Worm (Caenorhabditis elegans): ENCODE data around the gene T05C12.4.

The T05C12.4 gene

ce11 chrII:8162120-8162648 is 18.0 kb downstream of the T05C12.4 start, which contains the start of the genes emb-27 and rrf-3:
emb-27 (minus strand) TSS chrII:8162170.
rrf-3 (plus strand) TSS chrII:8162465.
- TF ChIP-seq skn-1 (tag; optimal IDR thresholded peaks at IDR 0.05) (no peak), unc-39 (tag; optimal IDR thresholded peaks at IDR 0.05) (no peak), lsy-2 (tag; optimal IDR thresholded peaks at IDR 0.05) (peak; percentile 15 to 78), gmeb-1 (tag; optimal IDR thresholded peaks at IDR 0.05) (no peak), snpc-4 (tag; optimal IDR thresholded peaks at IDR 0.05) (no peak), Y55F3AM.14 (GFP tag; optimal IDR thresholded peaks at IDR 0.05) (no peak), lin-39 (tag; optimal IDR thresholded peaks at IDR 0.05) (no peak), ztf-11 (tag; optimal IDR thresholded peaks at IDR 0.05) (no peak), peb-1 (tag; optimal IDR thresholded peaks at IDR 0.05) (no peak), C34F6.9 (tag; optimal IDR thresholded peaks at IDR 0.05) (peak; percentile 92), sem-4 (tag; optimal IDR thresholded peaks at IDR 0.05) (no peak), nhr-21 (tag; optimal IDR thresholded peaks at IDR 0.05) (no peak), nhr-129 (tag; optimal IDR thresholded peaks at IDR 0.05) (peak; percentile 49), mdl-1 (tag; optimal IDR thresholded peaks at IDR 0.05) (no peak), nhr-237 (tag; optimal IDR thresholded peaks at IDR 0.05) (no peak), ztf-1 (GFP tag; conservative IDR thresholded peaks at IDR 0.05) (no peak), ama-1 (optimal IDR thresholded peaks at IDR 0.05) (no peak), nhr-12 (tag; optimal IDR thresholded peaks at IDR 0.05) (no peak), fos-1 (tag; optimal IDR thresholded peaks at IDR 0.05) (peak; percentile 22)

DNA sequence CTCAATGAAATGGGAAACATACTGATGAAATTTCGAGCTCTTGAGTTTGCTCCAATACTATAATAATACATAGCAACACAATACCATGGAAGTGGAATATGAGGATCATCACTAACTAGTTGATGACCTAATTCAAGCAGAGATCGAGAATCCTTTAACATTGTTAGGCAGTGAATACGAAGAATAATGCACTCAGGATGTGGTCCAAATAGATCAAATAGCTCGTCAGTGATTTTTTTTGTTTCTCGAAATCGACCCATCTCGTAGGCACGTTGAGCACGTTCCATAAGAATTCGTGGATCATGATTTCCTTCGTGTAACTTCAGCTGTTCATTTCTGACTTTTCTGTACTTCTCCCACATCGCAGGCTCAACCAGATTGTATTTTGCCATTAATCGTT is 19.3 kb downstream of the T05C12.4 start:
- no peak for TF ChIP-seq elt-1 (tag; optimal IDR thresholded peaks at IDR 0.05)

ce11 chrII:8157991-8158390 is 22.2 kb downstream of the T05C12.4 start, which contains the start of gene pch-2:
pch-2 (plus strand) TSS chrII:8158349.
- TF ChIP-seq elt-3 (tag; optimal IDR thresholded peaks at IDR 0.05) (no peak), mdl-1 (tag; optimal IDR thresholded peaks at IDR 0.05) (no peak), C34F6.9 (tag; optimal IDR thresholded peaks at IDR 0.05) (peak; percentile 47), blmp-1 (tag; optimal IDR thresholded peaks at IDR 0.05; ENCODE audit: insufficient read depth) (no peak), skn-1 (tag; optimal IDR thresholded peaks at IDR 0.05) (no peak), aly-2 (tag; optimal IDR thresholded peaks at IDR 0.05) (no peak), nhr-21 (tag; optimal IDR thresholded peaks at IDR 0.05) (peak; percentile 14), R02D3.7 (tag; optimal IDR thresholded peaks at IDR 0.05) (no peak), lin-39 (tag; optimal IDR thresholded peaks at IDR 0.05) (no peak), lsy-2 (tag; optimal IDR thresholded peaks at IDR 0.05) (peak; percentile 19 to 90), fos-1 (tag; optimal IDR thresholded peaks at IDR 0.05) (peak; percentile 9), lin-11 (tag; optimal IDR thresholded peaks at IDR 0.05) (peak; percentile 8), snpc-4 (tag; optimal IDR thresholded peaks at IDR 0.05) (no peak), sma-9 (GFP tag; optimal IDR thresholded peaks at IDR 0.05) (peak; percentile 53), sma-9 (tag; optimal IDR thresholded peaks at IDR 0.05) (no peak), nhr-129 (tag; optimal IDR thresholded peaks at IDR 0.05) (peak; percentile 44), crh-2 (tag; optimal IDR thresholded peaks at IDR 0.05) (peak; percentile 41), gmeb-1 (tag; optimal IDR thresholded peaks at IDR 0.05) (peak; percentile 83), ama-1 (optimal IDR thresholded peaks at IDR 0.05) (no peak), lin-13 (GFP tag; optimal IDR thresholded peaks at IDR 0.05) (no peak)

- no peak for TF ChIP-seq unc-55 (GFP tag; optimal IDR thresholded peaks at IDR 0.05)
- no peak for TF ChIP-seq ceh-16 (tag; optimal IDR thresholded peaks at IDR 0.05)
- TF ChIP-seq nhr-237 (tag; optimal IDR thresholded peaks at IDR 0.05): no peak
- TF ChIP-seq Y55F3AM.14 (GFP tag; optimal IDR thresholded peaks at IDR 0.05): no peak
- TF ChIP-seq elt-1 (tag; optimal IDR thresholded peaks at IDR 0.05): no peak
- no peak for TF ChIP-seq nhr-23 (tag; optimal IDR thresholded peaks at IDR 0.05)
- no peak for TF ChIP-seq nhr-6 (tag; optimal IDR thresholded peaks at IDR 0.05)
- no peak for TF ChIP-seq unc-39 (tag; optimal IDR thresholded peaks at IDR 0.05)
- no peak for TF ChIP-seq ceh-82 (tag; optimal IDR thresholded peaks at IDR 0.05)
- TF ChIP-seq mbf-1 (tag; optimal IDR thresholded peaks at IDR 0.05): no peak
- TF ChIP-seq egl-27 (tag; optimal IDR thresholded peaks at IDR 0.05): no peak
- TF ChIP-seq fos-1 (tag; optimal IDR thresholded peaks at IDR 0.05): no peak
- no peak for TF ChIP-seq lin-39 (tag; optimal IDR thresholded peaks at IDR 0.05)
Observed at ce11 chrII:8156845-8157373, 23.3 kb downstream of the T05C12.4 start, which contains the start of the genes tub-1 and tmem-138. tub-1 (minus strand) TSS chrII:8156945. tmem-138 (plus strand) TSS chrII:8157323.
